Worm (Caenorhabditis elegans): ENCODE measurements around the gene str-198.

DNA sequence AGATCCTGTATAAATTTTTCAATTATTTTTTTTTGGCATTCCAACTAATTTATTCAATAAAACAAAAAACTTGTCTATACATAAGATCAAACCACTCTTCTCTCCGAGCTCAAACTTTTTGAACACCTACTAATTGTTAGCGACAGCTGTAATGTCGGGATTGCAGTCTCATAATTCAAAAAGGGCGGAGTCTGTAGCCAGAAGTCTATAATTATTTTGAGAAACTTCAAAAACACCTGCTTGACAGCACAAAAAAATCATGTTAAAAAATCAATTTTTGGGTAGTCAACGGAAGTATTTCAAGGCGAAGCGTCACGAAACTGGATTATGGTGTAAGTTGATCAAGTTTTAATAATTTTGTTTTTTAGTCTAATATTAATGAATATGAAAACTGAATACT lies 27.6 kb upstream of the str-198 start, which contains the start of gene srx-44:
- TF ChIP-seq fkh-6 (tag; optimal IDR thresholded peaks at IDR 0.05): no peak
- no peak for TF ChIP-seq syd-9 (tag; optimal IDR thresholded peaks at IDR 0.05)
- TF ChIP-seq F13H6.1 (tag; optimal IDR thresholded peaks at IDR 0.05): no peak
- TF ChIP-seq sox-4 (tag; optimal IDR thresholded peaks at IDR 0.05): no peak
- no peak for TF ChIP-seq hlh-6 (tag; optimal IDR thresholded peaks at IDR 0.05)
- no peak for TF ChIP-seq elt-2 (tag; optimal IDR thresholded peaks at IDR 0.05)
- no peak for TF ChIP-seq ama-1 (optimal IDR thresholded peaks at IDR 0.05)
- no peak for TF ChIP-seq pha-4 (tag; optimal IDR thresholded peaks at IDR 0.05)
- no peak for TF ChIP-seq odd-2 (tag; optimal IDR thresholded peaks at IDR 0.05)

Data from whole organism, late embryonic.